Fruit fly (Drosophila melanogaster): Measurements from ENCODE around the gene repo.

repo gene

DNA sequence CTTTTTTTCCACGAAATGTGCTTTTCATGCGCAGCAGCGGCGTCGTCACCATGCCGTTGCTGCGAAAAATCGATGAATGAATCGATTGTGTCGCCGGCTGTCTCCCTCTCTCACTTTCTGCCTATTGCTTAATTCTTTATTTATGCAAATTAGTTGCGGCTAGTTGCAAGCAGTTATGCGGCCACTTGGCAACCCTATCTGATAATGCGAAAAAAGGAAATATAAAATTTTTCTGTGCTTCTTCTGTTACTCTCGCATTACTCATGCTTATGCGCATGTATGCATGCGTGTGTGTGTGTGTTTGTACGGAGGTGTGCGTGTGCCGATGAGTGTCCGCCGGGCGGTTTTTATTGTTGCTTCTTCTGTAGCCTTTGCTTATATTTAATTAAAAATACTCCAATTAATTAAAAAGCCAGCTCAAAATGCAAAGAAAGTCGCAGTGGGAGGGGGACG lies 7.8 kb downstream of the repo start (continued):
- no peak for TF ChIP-seq lov (optimal IDR thresholded peaks at IDR 0.05)
- TF ChIP-seq lov (GFP tag; IDR thresholded peaks at IDR 0.05), result no peak
- no peak for TF ChIP-seq Camta (GFP tag; optimal IDR thresholded peaks at IDR 0.05)
- TF ChIP-seq sc (optimal IDR thresholded peaks at IDR 0.05), result no peak
- no peak for TF ChIP-seq sc (GFP tag; optimal IDR thresholded peaks at IDR 0.05)
- TF ChIP-seq CG9817 (tag; optimal IDR thresholded peaks at IDR 0.05), result no peak
- TF ChIP-seq E2f2 (GFP tag; IDR thresholded peaks at IDR 0.05), result no peak
- TF ChIP-seq CG11504 (tag; optimal IDR thresholded peaks at IDR 0.05), result no peak
- no peak for TF ChIP-seq Side (GFP tag; optimal IDR thresholded peaks at IDR 0.05)
- TF ChIP-seq CrebB (tag; optimal IDR thresholded peaks at IDR 0.05), result peak; percentile 11
- TF ChIP-seq scrt (GFP tag; optimal IDR thresholded peaks at IDR 0.05), result peak; percentile 50
- peak; percentile 6 for TF ChIP-seq nerfin-1 (tag; optimal IDR thresholded peaks at IDR 0.05)
- no peak for TF ChIP-seq CG12104 (GFP tag; optimal IDR thresholded peaks at IDR 0.05)
- TF ChIP-seq CG17612 (GFP tag; IDR thresholded peaks at IDR 0.05), result no peak
- no peak for TF ChIP-seq Nf-YB (GFP tag; optimal IDR thresholded peaks at IDR 0.05)
- no peak for TF ChIP-seq GATAe (GFP tag; conservative IDR thresholded peaks at IDR 0.05)
- TF ChIP-seq mam (GFP tag; optimal IDR thresholded peaks at IDR 0.05), result no peak
- TF ChIP-seq H15 (GFP tag; IDR thresholded peaks at IDR 0.05), result no peak
- TF ChIP-seq CG4282 (GFP tag; optimal IDR thresholded peaks at IDR 0.05), result peak; percentile 21
- no peak for TF ChIP-seq sens-2 (GFP tag; IDR thresholded peaks at IDR 0.05)
- no peak for TF ChIP-seq CG6791 (GFP tag; IDR thresholded peaks at IDR 0.05; ENCODE audit: partially characterized antibody)
- TF ChIP-seq E2f1 (GFP tag; IDR thresholded peaks at IDR 0.05), result no peak
- no peak for TF ChIP-seq Meics (GFP tag; optimal IDR thresholded peaks at IDR 0.05)
- no peak for TF ChIP-seq CG12219 (GFP tag; optimal IDR thresholded peaks at IDR 0.05)
- no peak for TF ChIP-seq CG17568 (GFP tag; optimal IDR thresholded peaks at IDR 0.05)
- no peak for TF ChIP-seq CG34224 (GFP tag; IDR thresholded peaks at IDR 0.05; ENCODE audit: partially characterized antibody)
- TF ChIP-seq B-H2 (GFP tag; optimal IDR thresholded peaks at IDR 0.05), result peak; percentile 51
- no peak for TF ChIP-seq ase (GFP tag; IDR thresholded peaks at IDR 0.05)
- TF ChIP-seq CHES-1-like (GFP tag; optimal IDR thresholded peaks at IDR 0.05), result no peak
- no peak for TF ChIP-seq dmrt99B (tag; optimal IDR thresholded peaks at IDR 0.05)
- TF ChIP-seq lbe (GFP tag; optimal IDR thresholded peaks at IDR 0.05), result no peak
- TF ChIP-seq HLH4C (GFP tag; IDR thresholded peaks at IDR 0.05; ENCODE audit: partially characterized antibody), result no peak
- TF ChIP-seq CG6654 (GFP tag; optimal IDR thresholded peaks at IDR 0.05), result no peak
- TF ChIP-seq CG8359 (GFP tag; optimal IDR thresholded peaks at IDR 0.05; ENCODE audit: borderline replicate concordance), result no peak
- peak; percentile 25 for TF ChIP-seq Chrac-16 (GFP tag; optimal IDR thresholded peaks at IDR 0.05)
- TF ChIP-seq Rx (GFP tag; IDR thresholded peaks at IDR 0.05), result no peak
- no peak for TF ChIP-seq fd64A (GFP tag; optimal IDR thresholded peaks at IDR 0.05)
- no peak for TF ChIP-seq CG7357 (GFP tag; IDR thresholded peaks at IDR 0.05)
- TF ChIP-seq CG17385 (GFP tag; optimal IDR thresholded peaks at IDR 0.05), result peak; percentile 24
- peak; percentile 5; the same call in 1 of the 3 replicates for TF ChIP-seq row (GFP tag; IDR thresholded peaks at IDR 0.05)
- TF ChIP-seq CG32772 (GFP tag; IDR thresholded peaks at IDR 0.05), result no peak
